Fruit fly (Drosophila melanogaster) whole organism, embryonic: ENCODE results near the gene CG15543.
A peak's percentile ranks its signal among the peaks of the same experiment; 100 is the strongest.

Experiments
- BEAF-32 ChIP-seq: fragments of 200-800 bp; sonication (Bioruptor generic); optimal IDR thresholded peaks from 3 replicates; lab custom pipeline; 2017; ENCODE audit warnings: missing biosample characterization, missing genetic modification characterization, mild to moderate bottlenecking, moderate library complexity, missing genetic modification reagents
- CG10209 ChIP-seq: fragments of 200-800 bp; sonication (Bioruptor generic); optimal IDR thresholded peaks from 3 replicates; lab custom pipeline; 2017; ENCODE audit warnings: missing biosample characterization, mild to moderate bottlenecking, missing genetic modification characterization, missing genetic modification reagents
- CG10543 ChIP-seq: fragments of 200-800 bp; sonication (Bioruptor generic); optimal IDR thresholded peaks from 3 replicates; lab custom pipeline; 2017; ENCODE audit warnings: missing biosample characterization, mild to moderate bottlenecking, missing genetic modification characterization, moderate library complexity
- CG11085 ChIP-seq: fragments of 200-800 bp; sonication (Bioruptor generic); IDR thresholded peaks from 2 replicates; pipeline ENCODE4 v1.3.6; 2022; ENCODE audit warnings: missing biosample characterization, missing genetic modification characterization
- CG12659 ChIP-seq: fragments of 200-800 bp; sonication (Bioruptor generic); optimal IDR thresholded peaks from 3 replicates; lab custom pipeline; 2017; ENCODE audit warnings: mild to moderate bottlenecking, missing biosample characterization, missing genetic modification reagents, missing genetic modification characterization
- CG13287 ChIP-seq: fragments of 200-800 bp; sonication (Bioruptor generic); IDR thresholded peaks from 2 replicates; pipeline ENCODE4 v1.3.6; 2022; ENCODE audit warnings: missing biosample characterization, missing genetic modification characterization; ENCODE audit not compliant: partially characterized antibody
- CG15479 ChIP-seq: fragments of 200-800 bp; sonication (Bioruptor generic); optimal IDR thresholded peaks from 3 replicates; lab custom pipeline; 2019; ENCODE audit warnings: missing biosample characterization, mild to moderate bottlenecking, missing genetic modification characterization, moderate library complexity
- CG16863 ChIP-seq: fragments of 200-800 bp; sonication (Bioruptor generic); optimal IDR thresholded peaks from 3 replicates; lab custom pipeline; 2016; ENCODE audit warnings: missing biosample characterization, missing genetic modification characterization
- CG2116 ChIP-seq: fragments of 200-800 bp; sonication (Bioruptor generic); optimal IDR thresholded peaks from 3 replicates; lab custom pipeline; 2018; ENCODE audit warnings: missing biosample characterization, mild to moderate bottlenecking, missing genetic modification characterization
- CG2129 ChIP-seq: fragments of 200-800 bp; sonication (Bioruptor generic); IDR thresholded peaks from 2 replicates; pipeline ENCODE4 v1.3.6; 2022; ENCODE audit warnings: missing biosample characterization, missing genetic modification characterization; ENCODE audit not compliant: partially characterized antibody
- CG32772 ChIP-seq: fragments of 200-800 bp; sonication (Bioruptor generic); IDR thresholded peaks from 2 replicates; pipeline ENCODE4 v1.3.6; 2022; ENCODE audit warnings: missing biosample characterization, missing genetic modification characterization
- CG6254 ChIP-seq: fragments of 200-800 bp; sonication (Bioruptor generic); optimal IDR thresholded peaks from 3 replicates; lab custom pipeline; 2017; ENCODE audit warnings: mild to moderate bottlenecking, missing biosample characterization, missing genetic modification reagents, missing genetic modification characterization
- CG7786 ChIP-seq: fragments of 200-800 bp; sonication (Bioruptor generic); optimal IDR thresholded peaks from 2 replicates; lab custom pipeline; 2016; ENCODE audit warnings: missing biosample characterization, missing genetic modification characterization
- CG8089 ChIP-seq: fragments of 200-800 bp; sonication (Bioruptor generic); optimal IDR thresholded peaks from 3 replicates; lab custom pipeline; 2016; ENCODE audit warnings: missing biosample characterization, missing genetic modification characterization
- CG8281 ChIP-seq: fragments of 200-800 bp; sonication (Bioruptor generic); optimal IDR thresholded peaks from 2 replicates; lab custom pipeline; 2018; ENCODE audit warnings: missing biosample characterization, mild to moderate bottlenecking, missing genetic modification characterization, moderate library complexity
- CG9797 ChIP-seq: fragments of 200-800 bp; sonication (Bioruptor generic); optimal IDR thresholded peaks from 3 replicates; lab custom pipeline; 2018; ENCODE audit warnings: missing biosample characterization, mild to moderate bottlenecking, missing genetic modification characterization
- Chrac-16 ChIP-seq: fragments of 200-800 bp; sonication (Bioruptor generic); optimal IDR thresholded peaks from 3 replicates; lab custom pipeline; 2016; ENCODE audit warnings: missing biosample characterization, missing genetic modification characterization
- D ChIP-seq, 2 experiments: fragments of 200-800 bp in 1 of 2; fragments of >200 bp in 1 of 2; sonication (Bioruptor generic) in 1 of 2; optimal IDR thresholded peaks; 2 replicates in 1 of 2; 3 replicates in 1 of 2; lab custom pipeline; 2017; ENCODE audit warnings: mild to moderate bottlenecking in 1 of 2, missing biosample characterization in 1 of 2, missing genetic modification characterization in 1 of 2, missing genetic modification reagents in 1 of 2
- HLH3B ChIP-seq: fragments of 200-800 bp; sonication (Bioruptor generic); IDR thresholded peaks from 2 replicates; pipeline ENCODE4 v1.3.6; 2022; ENCODE audit warnings: missing biosample characterization, missing genetic modification characterization
- Meics ChIP-seq: fragments of 200-800 bp; sonication (Bioruptor generic); optimal IDR thresholded peaks from 2 replicates; lab custom pipeline; 2017; ENCODE audit warnings: missing biosample characterization, mild to moderate bottlenecking, missing genetic modification characterization
- Sry-β ChIP-seq: fragments of 200-800 bp; sonication (Bioruptor generic); optimal IDR thresholded peaks from 2 replicates; lab custom pipeline; 2018; ENCODE audit warnings: missing biosample characterization, mild to moderate bottlenecking, missing genetic modification characterization, moderate library complexity
- YL-1 ChIP-seq: fragments of 200-800 bp; sonication (Bioruptor generic); optimal IDR thresholded peaks from 3 replicates; lab custom pipeline; 2017; ENCODE audit warnings: missing biosample characterization, mild to moderate bottlenecking, missing genetic modification characterization
- ac ChIP-seq: fragments of 200-800 bp; sonication (Bioruptor generic); optimal IDR thresholded peaks from 3 replicates; lab custom pipeline; 2017; ENCODE audit warnings: missing biosample characterization, mild to moderate bottlenecking, missing genetic modification characterization
- az2 ChIP-seq: fragments of 200-800 bp; sonication (Bioruptor generic); optimal IDR thresholded peaks from 3 replicates; lab custom pipeline; 2016; ENCODE audit warnings: missing biosample characterization, missing genetic modification characterization
- grn ChIP-seq: fragments of 200-800 bp; sonication (Bioruptor generic); optimal IDR thresholded peaks from 3 replicates; lab custom pipeline; 2017; ENCODE audit warnings: missing biosample characterization, missing genetic modification characterization
- jumu ChIP-seq: fragments of 200-800 bp; sonication (Bioruptor generic); optimal IDR thresholded peaks from 3 replicates; lab custom pipeline; 2016; ENCODE audit warnings: missing biosample characterization, missing genetic modification characterization
- mirr ChIP-seq: fragments of 200-800 bp; sonication (Bioruptor generic); optimal IDR thresholded peaks from 3 replicates; lab custom pipeline; 2018; ENCODE audit warnings: missing biosample characterization, mild to moderate bottlenecking, missing genetic modification characterization
- p53 ChIP-seq: fragments of 200-800 bp; sonication (Bioruptor generic); optimal IDR thresholded peaks from 2 replicates; lab custom pipeline; 2016; ENCODE audit warnings: missing biosample characterization, missing genetic modification characterization
- pan ChIP-seq, 4 experiments: fragments of >200 bp in 3 of 4; fragments of 200-800 bp in 1 of 4; sonication (Bioruptor generic) in 1 of 4; optimal IDR thresholded peaks in 3 of 4; IDR thresholded peaks in 1 of 4; 2 replicates each; pipeline versions ENCODE4 v1.3.6 to Lab custom; 2017 to 2022; ENCODE audit warnings: missing biosample characterization in 2 of 4, missing genetic modification characterization in 2 of 4, mixed read lengths in 1 of 4
- pho ChIP-seq: fragments of 200-800 bp; sonication (Bioruptor generic); optimal IDR thresholded peaks from 2 replicates; lab custom pipeline; 2016; ENCODE audit warnings: missing biosample characterization, missing genetic modification characterization
- pros ChIP-seq: fragments of 200-800 bp; sonication (Bioruptor generic); optimal IDR thresholded peaks from 3 replicates; lab custom pipeline; 2019; ENCODE audit warnings: missing biosample characterization, mild to moderate bottlenecking, missing genetic modification characterization, moderate library complexity
- slou ChIP-seq: fragments of 200-800 bp; sonication (Bioruptor generic); optimal IDR thresholded peaks from 3 replicates; lab custom pipeline; 2016; ENCODE audit warnings: missing biosample characterization, missing genetic modification characterization
- slp2 ChIP-seq: fragments of 200-800 bp; sonication (Bioruptor generic); optimal IDR thresholded peaks from 2 replicates; lab custom pipeline; 2016; ENCODE audit warnings: missing biosample characterization, missing genetic modification characterization
- stwl ChIP-seq: fragments of 200-800 bp; sonication (Bioruptor generic); optimal IDR thresholded peaks from 3 replicates; lab custom pipeline; 2018; ENCODE audit warnings: missing biosample characterization, mild to moderate bottlenecking, missing genetic modification characterization, moderate library complexity
- tap ChIP-seq: fragments of 200-800 bp; optimal IDR thresholded peaks from 3 replicates; lab custom pipeline; 2019; ENCODE audit warnings: missing biosample characterization, mild to moderate bottlenecking, missing genetic modification characterization, moderate library complexity
- tll ChIP-seq, 2 experiments: fragments of 200-800 bp in 1 of 2; fragments of >200 bp in 1 of 2; sonication (Bioruptor generic) in 1 of 2; optimal IDR thresholded peaks; 2 replicates each; lab custom pipeline; 2017 to 2019; ENCODE audit warnings: missing biosample characterization in 2 of 2, missing genetic modification characterization in 2 of 2, mild to moderate bottlenecking in 1 of 2, moderate library complexity in 1 of 2
- tna ChIP-seq: fragments of 200-800 bp; sonication (Bioruptor generic); IDR thresholded peaks from 2 replicates; pipeline ENCODE4 v1.3.6; 2022; ENCODE audit warnings: missing biosample characterization, missing genetic modification characterization; ENCODE audit not compliant: partially characterized antibody
- twi ChIP-seq: fragments of 200-800 bp; optimal IDR thresholded peaks from 2 replicates; lab custom pipeline; 2019; ENCODE audit warnings: missing biosample characterization, mild to moderate bottlenecking, missing genetic modification characterization, moderate library complexity
- tx ChIP-seq: fragments of 200-800 bp; sonication (Bioruptor generic); optimal IDR thresholded peaks from 2 replicates; lab custom pipeline; 2016; ENCODE audit warnings: missing biosample characterization, missing genetic modification characterization
- vvl ChIP-seq: fragments of 200-800 bp; sonication (Bioruptor generic); IDR thresholded peaks from 2 replicates; pipeline ENCODE4 v1.3.6; 2022; ENCODE audit warnings: missing biosample characterization, missing genetic modification characterization
- zen ChIP-seq: fragments of 200-800 bp; sonication (Bioruptor generic); optimal IDR thresholded peaks from 3 replicates; lab custom pipeline; 2018; ENCODE audit warnings: missing biosample characterization, mild to moderate bottlenecking, missing genetic modification characterization, moderate library complexity
- zf30C ChIP-seq: fragments of 200-800 bp; sonication (Bioruptor generic); optimal IDR thresholded peaks from 3 replicates; lab custom pipeline; 2018; ENCODE audit warnings: missing biosample characterization, mild to moderate bottlenecking, missing genetic modification characterization

CG15543 gene

dm6 chr3R:30761140-30761539, 18.5 kb downstream of the CG15543 start (continued):
- no peak for TF ChIP-seq CG9797 (GFP tag; lab: Kevin White, UChicago)
- TF ChIP-seq Meics (GFP tag; lab: Kevin White, UChicago), result peak; percentile 10
- peak; percentile 52 for TF ChIP-seq CG32772 (GFP tag; lab: Robert Waterston, UW)
- peak; percentile 21 for TF ChIP-seq Chrac-16
- no peak for TF ChIP-seq grn
- peak; percentile 2 for TF ChIP-seq CG10209 (GFP tag; lab: Kevin White, UChicago)
- TF ChIP-seq CG2129 (GFP tag; lab: Robert Waterston, UW), result no peak
- TF ChIP-seq stwl, result no peak
- no peak for TF ChIP-seq YL-1 (GFP tag; lab: Kevin White, UChicago)

dm6 chr3R:30762230-30762629, 19.6 kb downstream of the CG15543 start:
- TF ChIP-seq ac (GFP tag; lab: Kevin White, UChicago) (peak; percentile 56), CG12659 (GFP tag; lab: Kevin White, UChicago) (no peak), pan (optimal IDR thresholded peaks at IDR 0.05; lab: Kevin White, UChicago) (no peak), pan (GFP tag; optimal IDR thresholded peaks at IDR 0.05 in 1 of 2, IDR thresholded peaks at IDR 0.05 in 1 of 2) (no peak), az2 (GFP tag; lab: Kevin White, UChicago) (no peak), pho (GFP tag; lab: Kevin White, UChicago) (no peak), vvl (no peak), zen (peak; percentile 64), zf30C (GFP tag; lab: Kevin White, UChicago) (no peak), pros (GFP tag; lab: Kevin White, UChicago) (peak; percentile 71), tll (GFP tag; optimal IDR thresholded peaks at IDR 0.05; lab: Kevin White, UChicago) (peak in 1 of 2 experiments; percentile 98), jumu (GFP tag; lab: Kevin White, UChicago) (no peak), tap (no peak), CG8089 (GFP tag; lab: Kevin White, UChicago) (no peak), twi (peak; percentile 91), tna (GFP tag; lab: Robert Waterston, UW) (no peak), mirr (GFP tag; lab: Kevin White, UChicago) (no peak), Sry-β (GFP tag; lab: Kevin White, UChicago) (no peak), CG7786 (GFP tag; lab: Kevin White, UChicago) (no peak), CG10543 (GFP tag; lab: Kevin White, UChicago) (no peak), tx (GFP tag; lab: Kevin White, UChicago) (no peak), CG2116 (no peak), HLH3B (no peak), CG13287 (GFP tag; lab: Robert Waterston, UW) (no peak), CG16863 (GFP tag; lab: Kevin White, UChicago) (no peak), BEAF-32 (GFP tag; lab: Kevin White, UChicago) (no peak), CG15479 (peak; percentile 55), CG11085 (GFP tag; lab: Robert Waterston, UW) (no peak), CG8281 (tag; lab: Kevin White, UChicago) (no peak), p53 (no peak), slou (GFP tag; lab: Kevin White, UChicago) (no peak), D (optimal IDR thresholded peaks at IDR 0.05; lab: Kevin White, UChicago) (peak; percentile 78), D (GFP tag; optimal IDR thresholded peaks at IDR 0.05; lab: Kevin White, UChicago) (no peak), CG6254 (GFP tag; lab: Kevin White, UChicago) (no peak), slp2 (GFP tag; lab: Kevin White, UChicago) (no peak)
